Fruit fly (Drosophila melanogaster) ovary, adult (tissue): ENCODE measurements around the gene siz.

Experiments
- CG17801 ChIP-seq: fragments of 200-800 bp; optimal IDR thresholded peaks from 2 replicates; lab custom pipeline; 2019; ENCODE audit warnings: missing biosample characterization, mild to moderate bottlenecking, missing genetic modification characterization, moderate library complexity; ENCODE audit not compliant: partially characterized antibody

Gene siz

dm6 chr3L:21014516-21014945, 19.8 kb upstream of the siz start:
- no peak for TF ChIP-seq CG17801

- TF ChIP-seq CG17801 = no peak
Measured at dm6 chr3L:21023364-21023763, 11.0 kb upstream of the siz start.

DNA sequence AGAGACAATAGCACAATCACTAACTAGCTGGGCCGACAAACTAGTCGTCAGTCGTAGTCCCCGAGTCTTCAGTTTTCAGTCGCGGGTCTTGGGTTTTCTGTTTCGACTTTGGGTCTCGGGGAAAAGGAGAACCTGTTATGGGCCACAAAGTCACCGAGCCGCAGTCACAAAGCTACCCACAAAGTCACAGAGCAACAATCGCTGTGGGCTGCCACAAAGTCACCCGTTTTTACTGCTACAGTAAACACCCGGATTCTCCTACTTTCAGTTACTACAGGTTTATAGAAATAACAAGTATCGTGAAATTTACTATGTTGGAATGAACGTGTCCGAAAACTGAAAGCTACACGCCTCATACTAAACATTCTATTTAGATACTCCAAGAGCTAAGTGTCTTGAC, 10.5 kb upstream of the siz start:
- TF ChIP-seq CG17801 = no peak

- no peak for TF ChIP-seq CG17801
Measured at dm6 chr3L:21024563-21024962, 9.8 kb upstream of the siz start.

- peak; percentile 63 for TF ChIP-seq CG17801
Measured at dm6 chr3L:21024965-21025833, 9.1 kb upstream of the siz start.

DNA sequence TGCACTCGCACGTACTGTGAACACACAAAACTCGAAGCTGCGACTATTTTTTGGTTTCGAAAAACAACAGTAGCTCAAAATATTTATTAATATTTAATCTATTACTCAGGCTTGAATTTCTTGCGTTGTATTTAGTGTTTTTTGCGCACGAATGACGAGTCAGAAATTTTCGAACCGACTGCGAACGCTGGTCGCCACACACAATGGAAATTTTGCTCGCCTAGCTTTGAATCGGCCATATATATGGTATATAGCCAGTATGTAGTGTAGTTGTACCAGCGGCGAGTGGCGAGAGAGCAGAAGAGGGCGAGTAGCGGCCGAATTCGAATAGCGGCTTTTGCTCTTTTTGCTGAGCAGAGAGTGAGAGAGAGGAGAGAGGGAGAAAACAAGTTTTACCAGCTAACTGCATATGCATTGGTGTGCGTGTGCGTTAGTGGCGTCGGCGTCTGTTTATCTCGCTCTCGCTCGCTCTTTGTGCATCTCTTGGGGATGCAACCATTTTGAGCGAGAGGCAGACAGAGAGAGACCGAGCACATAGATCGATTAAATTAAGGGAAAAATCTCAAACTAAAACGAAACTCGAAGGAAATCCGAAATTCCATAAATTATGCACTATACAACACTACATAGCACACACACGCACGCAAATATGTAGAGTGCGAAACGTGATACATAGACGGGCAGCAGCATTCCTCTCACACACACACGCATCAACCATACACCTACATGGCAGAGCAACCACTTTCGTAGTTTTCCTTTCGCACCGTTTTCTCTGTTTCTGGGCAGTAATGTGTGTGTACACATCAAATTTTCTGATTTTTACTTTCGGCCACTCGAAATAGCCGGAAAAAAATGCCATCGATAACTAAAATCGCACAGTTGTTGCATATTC, 8.1 kb upstream of the siz start:
- peak; percentile 25 for TF ChIP-seq CG17801

- no peak for TF ChIP-seq CG17801
Measured at dm6 chr3L:21026917-21027517, 7.3 kb upstream of the siz start, which contains the start of gene skd. TSS of gene skd (minus strand) at chr3L:21027434.

dm6 chr3L:21027657-21028255, 6.6 kb upstream of the siz start, which contains the start of gene Pdss2:
TSS of gene Pdss2 (plus strand) at chr3L:21027915.
- peak; percentile 27 for TF ChIP-seq CG17801

DNA sequence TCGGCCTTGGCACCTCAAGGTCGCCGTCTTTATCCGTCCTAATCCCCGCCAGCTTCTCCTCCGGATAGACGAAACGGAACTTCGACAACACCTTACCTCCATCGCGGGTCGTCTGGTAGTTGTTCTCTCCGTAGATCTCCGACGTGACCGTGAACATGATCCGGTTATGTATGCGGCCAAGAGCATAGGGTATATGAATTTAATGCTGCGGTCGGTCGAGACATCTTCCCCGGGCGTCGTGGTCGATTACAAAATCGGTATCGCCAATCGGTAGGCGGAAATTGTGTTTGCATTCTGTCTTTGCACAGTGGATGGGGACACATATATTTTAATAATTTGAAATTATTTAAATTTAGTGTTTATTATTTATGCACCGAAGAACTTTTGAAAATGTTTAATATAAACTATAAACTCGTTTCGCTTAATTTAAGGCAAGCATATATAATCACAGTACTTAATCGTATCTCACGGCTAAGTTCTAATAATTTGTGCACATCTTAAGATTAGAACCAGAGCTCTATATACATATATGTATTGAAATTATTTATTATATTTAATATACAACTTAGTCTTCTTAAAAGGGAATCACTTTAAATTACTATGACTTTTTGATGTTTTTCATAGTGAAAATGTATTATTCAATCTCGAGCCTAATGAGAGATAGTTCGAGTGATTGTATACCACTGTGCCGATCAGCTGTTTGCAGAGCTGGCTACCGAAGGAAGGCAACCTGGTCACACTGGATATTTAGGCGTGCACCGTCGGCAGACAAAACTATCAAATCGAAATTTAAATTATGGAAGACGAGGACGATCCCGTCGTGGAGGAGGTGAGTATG, 3.0 kb upstream of the siz start, which contains the start of the genes CG10584 and Polr3E:
Gene CG10584, minus strand, starts transcription at position 268 of the 838 bp plus-strand sequence.
Gene Polr3E, plus strand, starts transcription at position 733 of the 838 bp plus-strand sequence.
- TF ChIP-seq CG17801 = peak; percentile 91

- TF ChIP-seq CG17801 = no peak
Measured at dm6 chr3L:21034103-21034280, 343 bp upstream of the siz start, which contains the start of gene CG10581. TSS of gene CG10581 (minus strand) at chr3L:21034203.

dm6 chr3L:21035231-21035630, 896 bp downstream of the siz start:
- no peak for TF ChIP-seq CG17801

- no peak for TF ChIP-seq CG17801
Measured at dm6 chr3L:21036257-21036957, 2.1 kb downstream of the siz start.

DNA sequence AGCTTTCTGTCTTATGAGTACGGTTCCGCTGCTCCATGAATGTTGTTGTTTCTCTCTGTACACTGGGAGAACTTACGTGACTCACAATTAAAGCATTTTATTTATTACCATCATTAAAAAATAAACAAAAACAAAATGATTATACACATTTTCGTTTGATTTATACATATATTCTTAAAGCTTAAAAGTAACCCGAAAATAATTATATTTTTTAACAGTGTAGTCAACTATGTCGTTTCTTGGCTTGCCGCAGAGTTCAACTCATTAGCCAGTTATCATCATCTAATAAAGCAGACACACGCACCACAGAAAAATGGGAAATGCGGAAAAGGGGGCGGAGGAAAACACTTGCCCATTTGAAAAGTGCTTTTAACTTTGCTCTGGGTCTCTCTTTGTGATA, 3.1 kb downstream of the siz start:
- TF ChIP-seq CG17801 = peak; percentile 78

DNA sequence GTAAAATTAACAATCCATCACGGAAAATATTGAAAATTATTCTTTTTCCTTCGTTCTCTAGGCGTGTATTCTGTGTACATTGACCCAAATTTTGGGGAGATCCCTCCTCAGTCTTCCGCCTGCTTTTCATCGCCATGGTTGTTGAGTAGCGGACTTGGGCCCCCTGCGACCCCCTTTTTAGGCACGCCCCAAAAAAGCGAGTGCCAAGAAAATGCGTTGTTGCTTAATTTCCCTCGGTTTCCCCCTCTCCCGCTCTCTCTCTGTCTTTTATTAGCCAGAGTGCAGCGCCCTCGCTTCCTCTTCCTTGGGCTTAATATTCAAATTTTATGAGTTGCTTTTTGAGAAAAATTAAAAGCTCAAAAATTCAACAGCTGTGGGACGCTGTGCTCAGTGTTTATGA, 6.5 kb downstream of the siz start:
- no peak for TF ChIP-seq CG17801
